Fruit fly (Drosophila melanogaster) whole organism, adult: Measurements from ENCODE around the gene trp.

Source experiments
- CG5204 ChIP-seq: fragments of 200-800 bp; sonication (Bioruptor generic); optimal IDR thresholded peaks from 2 replicates; lab custom pipeline; 2016; ENCODE audit warnings: missing biosample characterization, missing genetic modification characterization
- CG7045 ChIP-seq: fragments of 200-800 bp; sonication (Bioruptor generic); optimal IDR thresholded peaks from 2 replicates; lab custom pipeline; 2017; ENCODE audit warnings: missing biosample characterization, mild to moderate bottlenecking, missing genetic modification characterization

dm6 chr3R:29903775-29904356 lies 16.2 kb downstream of the trp start, which contains the start of gene CG15517:
- TF ChIP-seq CG7045 (GFP tag; lab: Kevin White, UChicago) (no peak), CG5204 (GFP tag; lab: Kevin White, UChicago) (no peak)
